Worm (Caenorhabditis elegans) whole organism, early embryonic: ENCODE results near the gene Y75B12A.2.

ENCODE experiments used
- B0310.2 ChIP-seq: sonication (generic microtip); optimal IDR thresholded peaks from 2 replicates; lab custom pipeline; 2016; ENCODE audit warnings: mild to moderate bottlenecking, missing genetic modification characterization, missing compliant biosample characterization
- F13C5.2 ChIP-seq: sonication (generic microtip); optimal IDR thresholded peaks from 2 replicates; lab custom pipeline; 2017; ENCODE audit warnings: mild to moderate bottlenecking, missing genetic modification characterization, inconsistent platforms, missing compliant biosample characterization
- aly-1 ChIP-seq: sonication (generic microtip); optimal IDR thresholded peaks from 2 replicates; lab custom pipeline; 2016; ENCODE audit warnings: missing genetic modification characterization, missing compliant biosample characterization
- ama-1 ChIP-seq: fragments of 150-350 bp; optimal IDR thresholded peaks from 2 replicates; lab custom pipeline; 2014
- ceh-13 ChIP-seq: fragments of 200-800 bp; sonication (Bioruptor generic); optimal IDR thresholded peaks from 2 replicates; lab custom pipeline; 2018; ENCODE audit warnings: mild to moderate bottlenecking, missing genetic modification characterization, missing compliant biosample characterization
- ceh-36 ChIP-seq: sonication (generic microtip); optimal IDR thresholded peaks from 2 replicates; lab custom pipeline; 2016; ENCODE audit warnings: missing genetic modification characterization, inconsistent platforms, missing compliant biosample characterization
- ets-7 ChIP-seq: sonication (generic microtip); optimal IDR thresholded peaks from 2 replicates; lab custom pipeline; 2016; ENCODE audit warnings: missing genotype, missing genetic modification characterization, missing compliant biosample characterization
- flt-1 ChIP-seq: fragments of 200-800 bp; sonication (Bioruptor generic); IDR thresholded peaks from 2 replicates; pipeline ENCODE4 v1.3.6; 2022; ENCODE audit warnings: missing genetic modification characterization, missing compliant biosample characterization
- hmbx-1 ChIP-seq: sonication (generic microtip); optimal IDR thresholded peaks from 2 replicates; lab custom pipeline; 2016; ENCODE audit warnings: mild to moderate bottlenecking, missing genetic modification characterization, missing compliant biosample characterization
- hmg-4 ChIP-seq: fragments of 200-800 bp; sonication (Bioruptor generic); optimal IDR thresholded peaks from 2 replicates; lab custom pipeline; 2018; ENCODE audit warnings: mild to moderate bottlenecking, missing genetic modification characterization, missing compliant biosample characterization
- hnd-1 ChIP-seq: sonication (generic microtip); optimal IDR thresholded peaks from 2 replicates; lab custom pipeline; 2016; ENCODE audit warnings: missing genetic modification characterization, missing compliant biosample characterization
- pes-1 ChIP-seq: fragments of 200-800 bp; sonication (Bioruptor generic); IDR thresholded peaks from 2 replicates; pipeline ENCODE4 v1.3.6; 2022; ENCODE audit warnings: missing genetic modification reagents, missing genetic modification characterization, missing compliant biosample characterization
- scrt-1 ChIP-seq: fragments of 200-800 bp; sonication (Bioruptor generic); IDR thresholded peaks from 2 replicates; pipeline ENCODE4 v1.3.6; 2022; ENCODE audit warnings: missing genetic modification characterization, missing compliant biosample characterization
- sea-1 ChIP-seq: fragments of 200-800 bp; sonication (Bioruptor generic); conservative IDR thresholded peaks from 2 replicates; pipeline ENCODE4 v1.3.6; 2022; ENCODE audit warnings: missing genetic modification characterization, missing compliant biosample characterization
- tbx-11 ChIP-seq: fragments of 200-800 bp; sonication (Bioruptor generic); IDR thresholded peaks from 2 replicates; pipeline ENCODE4 v1.3.6; 2022; ENCODE audit warnings: missing genetic modification characterization, missing compliant biosample characterization
- tbx-37 ChIP-seq: fragments of 200-800 bp; sonication (Bioruptor generic); conservative IDR thresholded peaks from 2 replicates; pipeline ENCODE4 v1.3.6; 2022; ENCODE audit warnings: missing genetic modification reagents, missing genetic modification characterization, missing compliant biosample characterization
- tra-4 ChIP-seq: sonication (generic microtip); optimal IDR thresholded peaks from 2 replicates; lab custom pipeline; 2017; ENCODE audit warnings: missing genetic modification characterization, missing compliant biosample characterization

Gene Y75B12A.2

DNA sequence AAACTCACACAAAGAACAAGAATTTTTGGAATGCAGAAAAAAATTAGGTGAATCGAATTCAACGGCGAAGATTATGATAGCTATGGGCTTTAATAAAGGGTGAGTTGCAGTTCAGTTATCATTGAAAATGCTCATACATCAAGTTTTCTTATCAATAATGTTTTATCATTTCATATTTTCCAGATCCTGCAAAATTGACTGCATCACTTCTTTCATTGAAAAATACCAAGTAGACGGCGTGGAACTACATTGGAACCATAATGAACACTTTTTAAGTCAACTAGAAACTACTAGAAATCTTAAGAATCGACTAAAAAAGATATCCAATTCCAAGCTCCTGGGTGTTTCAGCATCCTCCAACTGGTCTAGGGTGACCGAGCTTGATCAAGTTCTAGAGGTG lies 33.9 kb downstream of the Y75B12A.2 start, which contains the start of gene K08F9.1:
TSS of gene K08F9.1 (minus strand) at position 101 of the 400 bp plus-strand sequence.
- TF ChIP-seq hmbx-1 (no peak), ama-1 (lab: Kevin White, UChicago) (no peak)

DNA sequence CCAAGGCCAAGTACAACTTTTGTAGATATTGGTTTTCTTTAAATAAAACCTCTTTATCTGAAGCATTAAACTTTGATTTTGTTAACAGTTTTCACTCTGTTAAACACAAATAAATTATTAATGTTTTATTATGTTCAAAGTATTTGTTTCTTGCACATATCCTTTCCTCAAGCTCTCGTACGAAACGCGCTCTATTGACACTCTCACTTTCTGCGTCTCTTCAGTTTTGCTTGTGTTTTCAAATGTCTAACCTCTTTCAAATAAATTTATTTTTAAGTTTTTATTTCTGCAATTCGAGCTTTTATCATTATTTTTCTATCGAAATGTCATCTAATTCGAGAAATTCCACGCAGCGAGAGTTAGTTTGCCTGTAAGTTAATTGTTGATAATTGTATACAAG lies 34.4 kb downstream of the Y75B12A.2 start, which contains the start of gene K08F9.4:
TSS of gene K08F9.4 (plus strand) at position 222 of the 400 bp plus-strand sequence.
- TF ChIP-seq hmbx-1: no peak
- TF ChIP-seq ama-1 (lab: Kevin White, UChicago): no peak
- TF ChIP-seq ceh-13: no peak
- TF ChIP-seq F13C5.2 (tag; lab: Kevin White, UChicago): no peak
- no peak for TF ChIP-seq ets-7

DNA sequence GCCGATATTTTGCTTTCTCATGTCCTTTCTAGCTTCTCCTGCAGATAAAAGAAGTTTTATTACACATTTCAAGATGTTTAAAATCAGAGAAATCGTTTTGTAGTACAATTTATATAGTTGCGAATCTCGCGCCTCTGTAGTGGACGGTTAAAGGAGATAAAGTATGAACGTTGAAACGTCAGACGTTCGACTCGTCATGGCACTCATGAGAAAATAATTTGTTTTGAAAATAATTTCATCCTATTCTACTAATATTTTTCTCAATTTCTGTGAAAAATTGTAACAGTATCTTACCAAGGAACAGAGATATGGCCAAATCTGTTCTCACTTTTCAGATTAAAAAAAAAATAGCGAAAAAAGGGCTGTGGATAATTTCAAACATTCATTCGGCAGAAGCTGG lies 38.4 kb downstream of the Y75B12A.2 start, which contains the start of gene T09F5.20:
TSS of gene T09F5.20 (minus strand) at position 101 of the 400 bp plus-strand sequence.
- TF ChIP-seq ceh-36 (tag; lab: Kevin White, UChicago): no peak
- no peak for TF ChIP-seq ama-1 (lab: Kevin White, UChicago)
- TF ChIP-seq tbx-37: no peak
- TF ChIP-seq F13C5.2 (tag; lab: Kevin White, UChicago): no peak
- no peak for TF ChIP-seq ceh-13
- no peak for TF ChIP-seq ets-7
- no peak for TF ChIP-seq tra-4 (tag; lab: Kevin White, UChicago)
- TF ChIP-seq flt-1 (GFP tag; lab: Robert Waterston, UW): no peak
- no peak for TF ChIP-seq pes-1
- no peak for TF ChIP-seq tbx-11 (GFP tag; lab: Robert Waterston, UW)
- TF ChIP-seq hmbx-1: no peak
- TF ChIP-seq B0310.2 (tag; lab: Kevin White, UChicago): no peak

DNA sequence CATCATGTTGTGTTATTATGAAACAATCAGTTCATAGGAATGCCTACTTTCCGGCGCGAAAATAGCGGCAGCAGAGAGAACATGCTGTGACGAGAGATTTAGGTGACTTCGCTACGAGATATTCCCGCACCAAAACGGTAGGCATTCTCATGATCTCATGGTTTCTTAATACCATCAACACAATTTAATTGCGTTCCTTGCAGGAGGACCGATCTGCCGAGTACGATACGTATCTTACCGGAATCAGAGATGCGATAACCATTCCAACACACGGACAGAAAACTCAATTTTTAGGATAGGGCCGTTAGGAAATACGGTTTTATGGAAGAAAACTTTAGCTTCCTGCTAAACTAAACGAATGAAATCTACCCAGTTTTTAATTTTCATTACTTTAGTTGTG lies 39.4 kb downstream of the Y75B12A.2 start, which contains the start of gene T09F5.1:
TSS of gene T09F5.1 (plus strand) at position 301 of the 400 bp plus-strand sequence.
- no peak for TF ChIP-seq tbx-11 (GFP tag; lab: Robert Waterston, UW)
- TF ChIP-seq tra-4 (tag; lab: Kevin White, UChicago): no peak
- no peak for TF ChIP-seq ets-7
- no peak for TF ChIP-seq ceh-13
- TF ChIP-seq hnd-1 (tag; lab: Kevin White, UChicago): no peak
- no peak for TF ChIP-seq aly-1 (tag; lab: Kevin White, UChicago)
- no peak for TF ChIP-seq hmbx-1
- no peak for TF ChIP-seq ceh-36 (tag; lab: Kevin White, UChicago)
- TF ChIP-seq sea-1 (GFP tag; lab: Robert Waterston, UW): no peak

DNA sequence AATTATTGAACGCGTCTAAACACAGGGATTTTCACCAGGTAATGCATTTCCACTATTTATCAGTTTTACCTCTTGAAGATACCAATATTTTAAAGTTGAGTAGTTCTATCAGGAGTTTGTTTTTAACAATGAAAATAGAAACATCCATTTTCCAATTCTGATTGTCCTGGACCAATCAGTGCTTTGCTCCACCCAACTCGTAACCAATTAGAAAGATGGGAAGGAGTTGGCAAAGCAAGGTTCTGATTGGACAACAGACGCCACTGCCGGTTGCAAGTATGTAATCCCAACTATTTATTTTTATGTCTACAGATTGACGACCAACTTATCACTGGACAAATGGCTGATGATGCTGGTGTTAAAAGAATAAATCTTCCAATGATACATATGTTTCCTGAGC lies 40.8 kb downstream of the Y75B12A.2 start:
- TF ChIP-seq tbx-11 (GFP tag; lab: Robert Waterston, UW): no peak
- TF ChIP-seq ceh-36 (tag; lab: Kevin White, UChicago): no peak
- no peak for TF ChIP-seq scrt-1 (GFP tag; lab: Robert Waterston, UW)
- TF ChIP-seq pes-1: no peak
- TF ChIP-seq tra-4 (tag; lab: Kevin White, UChicago): no peak
- no peak for TF ChIP-seq B0310.2 (tag; lab: Kevin White, UChicago)
- TF ChIP-seq flt-1 (GFP tag; lab: Robert Waterston, UW): no peak
- TF ChIP-seq aly-1 (tag; lab: Kevin White, UChicago): no peak
- no peak for TF ChIP-seq sea-1 (GFP tag; lab: Robert Waterston, UW)
- TF ChIP-seq tbx-37: no peak
- TF ChIP-seq hnd-1 (tag; lab: Kevin White, UChicago): no peak
- no peak for TF ChIP-seq ama-1 (lab: Kevin White, UChicago)
- no peak for TF ChIP-seq ceh-13
- no peak for TF ChIP-seq hmg-4 (GFP tag; lab: Kevin White, UChicago)

DNA sequence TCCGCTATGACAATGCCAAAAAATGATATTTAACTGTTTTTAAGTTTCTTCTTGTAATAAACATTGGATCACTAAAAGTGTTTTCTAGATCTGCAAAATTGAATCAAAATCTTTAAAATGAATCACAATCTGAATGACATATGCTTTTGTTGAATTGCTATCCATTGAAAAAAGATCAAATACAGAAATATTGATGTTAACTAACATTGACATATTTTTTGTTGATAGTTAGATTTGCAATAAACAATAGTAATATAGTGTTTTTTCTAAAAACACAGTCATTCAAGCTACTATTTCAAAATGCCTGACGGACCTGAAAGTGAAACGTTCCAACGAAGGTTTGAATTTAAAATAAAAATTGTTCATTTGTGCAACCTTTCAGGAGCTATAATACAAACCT lies 41.3 kb downstream of the Y75B12A.2 start, which contains the start of gene T09F5.2:
TSS of gene T09F5.2 (plus strand) at position 301 of the 400 bp plus-strand sequence.
- no peak for TF ChIP-seq hmg-4 (GFP tag; lab: Kevin White, UChicago)

DNA sequence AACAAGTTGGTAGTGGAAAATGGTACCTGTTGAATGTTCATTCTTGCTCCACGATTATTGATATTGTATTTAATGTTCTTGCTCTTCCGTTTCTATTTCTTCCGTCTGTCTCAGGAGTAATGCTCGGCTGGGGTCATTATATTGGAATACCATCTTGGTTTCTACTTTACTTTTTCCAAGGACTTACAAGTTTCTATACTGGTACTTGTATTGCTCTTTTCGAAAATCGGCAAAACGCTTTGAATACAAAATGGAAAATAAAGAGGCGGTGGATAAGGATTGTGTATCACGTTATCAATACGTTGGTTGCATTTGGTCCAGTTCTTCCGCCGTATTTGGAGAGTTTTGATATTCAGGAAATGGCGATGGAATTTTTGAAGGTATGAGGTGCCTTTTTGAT lies 42.6 kb downstream of the Y75B12A.2 start:
- TF ChIP-seq hmbx-1: no peak
- TF ChIP-seq ets-7: no peak
- TF ChIP-seq tbx-37: no peak

DNA sequence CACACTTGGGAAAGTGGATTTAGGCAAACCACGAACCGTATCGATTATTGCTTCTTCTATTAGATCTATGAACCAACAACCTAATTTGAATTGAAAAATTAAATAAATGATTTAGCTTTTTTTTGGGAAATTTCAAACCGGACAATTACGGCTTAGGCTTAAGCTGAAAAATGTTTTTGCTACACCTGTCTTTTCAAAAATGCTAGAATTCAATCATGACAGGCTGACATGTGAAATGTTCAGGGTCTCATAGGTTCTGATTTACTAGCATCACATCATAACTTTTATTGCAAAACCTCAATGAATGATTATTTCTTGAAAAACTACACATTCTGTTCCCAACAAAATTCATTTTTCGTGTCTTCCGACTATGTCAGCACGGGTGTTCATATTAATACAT lies 43.9 kb downstream of the Y75B12A.2 start, which contains the start of gene srh-55:
TSS of gene srh-55 (plus strand) at position 301 of the 400 bp plus-strand sequence.
- TF ChIP-seq hmg-4 (GFP tag; lab: Kevin White, UChicago): no peak
- TF ChIP-seq B0310.2 (tag; lab: Kevin White, UChicago): no peak
- TF ChIP-seq pes-1: no peak
- no peak for TF ChIP-seq ama-1 (lab: Kevin White, UChicago)
- no peak for TF ChIP-seq tbx-11 (GFP tag; lab: Robert Waterston, UW)
- TF ChIP-seq scrt-1 (GFP tag; lab: Robert Waterston, UW): no peak
- TF ChIP-seq F13C5.2 (tag; lab: Kevin White, UChicago): no peak
- TF ChIP-seq sea-1 (GFP tag; lab: Robert Waterston, UW): no peak
- no peak for TF ChIP-seq ceh-13
- TF ChIP-seq tra-4 (tag; lab: Kevin White, UChicago): no peak
- no peak for TF ChIP-seq hmbx-1
- no peak for TF ChIP-seq aly-1 (tag; lab: Kevin White, UChicago)

DNA sequence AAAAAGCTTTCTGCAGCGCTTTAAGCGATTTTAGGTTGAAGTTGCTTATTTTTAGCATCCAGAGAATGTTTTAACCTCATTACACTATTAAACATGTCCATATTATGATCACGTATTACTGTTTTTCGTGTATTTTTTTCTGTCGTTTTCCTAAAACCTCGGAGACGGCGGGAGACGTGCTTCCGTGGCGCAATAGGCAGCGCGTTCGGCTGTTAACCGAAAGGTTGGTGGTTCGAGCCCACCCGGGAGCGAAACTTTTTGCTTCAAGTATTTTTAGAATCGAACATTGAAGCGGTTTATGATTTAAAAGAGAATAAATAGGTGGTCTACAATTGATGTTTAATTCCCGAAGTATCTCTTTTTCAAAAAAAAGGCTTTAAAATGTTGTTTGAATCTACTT lies 47.1 kb downstream of the Y75B12A.2 start:
- TF ChIP-seq F13C5.2 (tag; lab: Kevin White, UChicago) (no peak), flt-1 (GFP tag; lab: Robert Waterston, UW) (no peak), B0310.2 (tag; lab: Kevin White, UChicago) (no peak), aly-1 (tag; lab: Kevin White, UChicago) (no peak), ceh-13 (no peak), hnd-1 (tag; lab: Kevin White, UChicago) (no peak), ceh-36 (tag; lab: Kevin White, UChicago) (no peak), pes-1 (no peak), ets-7 (no peak), tbx-37 (no peak), tra-4 (tag; lab: Kevin White, UChicago) (no peak), hmg-4 (GFP tag; lab: Kevin White, UChicago) (no peak), sea-1 (GFP tag; lab: Robert Waterston, UW) (no peak), hmbx-1 (no peak), tbx-11 (GFP tag; lab: Robert Waterston, UW) (no peak), ama-1 (lab: Kevin White, UChicago) (no peak)
